Worm (Caenorhabditis elegans) whole organism, L1 larva: ENCODE measurements around the gene snpn-1.

Source experiments
- C04F5.9 ChIP-seq: sonication (generic microtip); optimal IDR thresholded peaks from 2 replicates; lab custom pipeline; 2016; ENCODE audit warnings: missing genetic modification characterization, missing compliant biosample characterization
- C34B4.2 ChIP-seq: sonication (generic microtip); optimal IDR thresholded peaks from 2 replicates; lab custom pipeline; 2017; ENCODE audit warnings: mild to moderate bottlenecking, missing genetic modification characterization, missing compliant biosample characterization
- aha-1 ChIP-seq: fragments of 150-350 bp; optimal IDR thresholded peaks from 2 replicates; lab custom pipeline; 2014; ENCODE audit warnings: missing biosample characterization, missing genetic modification characterization
- aly-2 ChIP-seq: fragments of 150-350 bp; optimal IDR thresholded peaks from 2 replicates; lab custom pipeline; 2014; ENCODE audit warnings: missing biosample characterization, missing genetic modification characterization
- ama-1 ChIP-seq: fragments of 150-350 bp; optimal IDR thresholded peaks from 2 replicates; lab custom pipeline; 2014
- blmp-1 ChIP-seq: fragments of 150-350 bp; optimal IDR thresholded peaks from 2 replicates; lab custom pipeline; 2014; ENCODE audit warnings: missing biosample characterization, missing genetic modification characterization
- ceh-8 ChIP-seq: fragments of 200-800 bp; sonication (Bioruptor generic); optimal IDR thresholded peaks from 2 replicates; lab custom pipeline; 2018; ENCODE audit warnings: mild to moderate bottlenecking, missing genetic modification characterization, moderate library complexity, missing compliant biosample characterization
- ceh-82 ChIP-seq, 3 experiments: fragments of 150-350 bp in 1 of 3; sonication (generic microtip) in 2 of 3; optimal IDR thresholded peaks; 2 replicates each; lab custom pipeline; 2014 to 2017; ENCODE audit warnings: missing biosample characterization in 3 of 3, missing genetic modification characterization in 3 of 3
- ceh-88 ChIP-seq: fragments of 200-800 bp; sonication (Bioruptor generic); IDR thresholded peaks from 2 replicates; pipeline ENCODE4 v1.3.6; 2022; ENCODE audit warnings: missing genetic modification characterization, missing compliant biosample characterization
- ceh-90 ChIP-seq: sonication (generic microtip); optimal IDR thresholded peaks from 2 replicates; lab custom pipeline; 2016; ENCODE audit warnings: missing genetic modification characterization, missing compliant biosample characterization
- ces-1 ChIP-seq: fragments of 150-350 bp; optimal IDR thresholded peaks from 2 replicates; lab custom pipeline; 2014; ENCODE audit warnings: missing biosample characterization, missing genetic modification reagents, missing genetic modification characterization
- efl-1 ChIP-seq, 4 experiments: fragments of 150-350 bp; optimal IDR thresholded peaks in 3 of 4; peaks in 1 of 4; 1 replicate in 1 of 4; 2 replicates in 3 of 4; lab custom pipeline; 2014; ENCODE audit warnings: missing biosample characterization in 2 of 4, missing genetic modification characterization in 2 of 4, missing genetic modification reagents in 2 of 4
- elt-2 ChIP-seq: sonication (generic microtip); optimal IDR thresholded peaks from 2 replicates; lab custom pipeline; 2016; ENCODE audit warnings: missing genetic modification characterization, mild to moderate bottlenecking, inconsistent platforms, missing compliant biosample characterization, missing genetic modification reagents
- ets-5 ChIP-seq: fragments of 200-800 bp; sonication (Bioruptor generic); IDR thresholded peaks from 2 replicates; pipeline ENCODE4 v1.3.6; 2022; ENCODE audit warnings: missing genetic modification characterization, missing compliant biosample characterization
- fkh-4 ChIP-seq: sonication (generic microtip); optimal IDR thresholded peaks from 2 replicates; lab custom pipeline; 2016; ENCODE audit warnings: missing compliant biosample characterization, missing genetic modification characterization, borderline replicate concordance
- fos-1 ChIP-seq: fragments of 150-350 bp; optimal IDR thresholded peaks from 2 replicates; lab custom pipeline; 2014; ENCODE audit warnings: missing biosample characterization, missing genetic modification characterization
- grh-1 ChIP-seq: fragments of 200-800 bp; sonication (Bioruptor generic); IDR thresholded peaks from 2 replicates; pipeline ENCODE4 v1.3.6; 2022; ENCODE audit warnings: missing genetic modification reagents, missing genetic modification characterization, missing compliant biosample characterization
- hlh-4 ChIP-seq: sonication (generic microtip); optimal IDR thresholded peaks from 2 replicates; lab custom pipeline; 2016; ENCODE audit warnings: mild to moderate bottlenecking, missing genetic modification characterization, missing compliant biosample characterization
- jun-1 ChIP-seq: fragments of 150-350 bp; optimal IDR thresholded peaks from 2 replicates; lab custom pipeline; 2014; ENCODE audit warnings: missing biosample characterization, missing genetic modification reagents, missing genetic modification characterization
- lin-13 ChIP-seq: fragments of 150-350 bp; optimal IDR thresholded peaks from 2 replicates; lab custom pipeline; 2014; ENCODE audit warnings: missing biosample characterization, missing genetic modification reagents, missing genetic modification characterization
- lin-14 ChIP-seq: fragments of 200-800 bp; sonication (Bioruptor generic); optimal IDR thresholded peaks from 2 replicates; lab custom pipeline; 2018; ENCODE audit warnings: mild to moderate bottlenecking, missing genetic modification characterization, moderate library complexity, missing compliant biosample characterization
- lin-35 ChIP-seq, 2 experiments: fragments of 150-350 bp; optimal IDR thresholded peaks; 2 replicates each; lab custom pipeline; 2014; ENCODE audit warnings: missing biosample characterization in 2 of 2, missing genetic modification characterization in 2 of 2, missing genetic modification reagents in 2 of 2
- lin-39 ChIP-seq: fragments of 150-350 bp; optimal IDR thresholded peaks from 2 replicates; lab custom pipeline; 2014; ENCODE audit warnings: missing biosample characterization, missing genetic modification reagents, missing genetic modification characterization
- lsy-2 ChIP-seq, 2 experiments: fragments of 150-350 bp; optimal IDR thresholded peaks; 2 replicates each; lab custom pipeline; 2014; ENCODE audit warnings: missing biosample characterization in 2 of 2, missing genetic modification characterization in 2 of 2
- mep-1 ChIP-seq: fragments of 150-350 bp; optimal IDR thresholded peaks from 2 replicates; lab custom pipeline; 2014; ENCODE audit warnings: missing biosample characterization, missing genetic modification characterization
- nhr-12 ChIP-seq: sonication (generic microtip); optimal IDR thresholded peaks from 2 replicates; lab custom pipeline; 2017; ENCODE audit warnings: missing biosample characterization, missing genetic modification characterization
- nhr-19 ChIP-seq: fragments of 200-800 bp; sonication (Bioruptor generic); conservative IDR thresholded peaks from 2 replicates; pipeline ENCODE4 v1.3.6; 2022; ENCODE audit warnings: missing genetic modification characterization, missing compliant biosample characterization
- nhr-237 ChIP-seq: fragments of 150-350 bp; optimal IDR thresholded peaks from 2 replicates; lab custom pipeline; 2014; ENCODE audit warnings: missing biosample characterization, missing genetic modification characterization
- nhr-28 ChIP-seq: fragments of 150-350 bp; optimal IDR thresholded peaks from 2 replicates; lab custom pipeline; 2014; ENCODE audit warnings: missing biosample characterization, missing genetic modification characterization
- nhr-47 ChIP-seq: sonication (generic microtip); optimal IDR thresholded peaks from 2 replicates; lab custom pipeline; 2016; ENCODE audit warnings: mild to moderate bottlenecking, missing genetic modification characterization, moderate library complexity, missing compliant biosample characterization
- nhr-71 ChIP-seq: sonication (generic microtip); optimal IDR thresholded peaks from 2 replicates; lab custom pipeline; 2016; ENCODE audit warnings: mild to moderate bottlenecking, missing genetic modification characterization, moderate library complexity, missing compliant biosample characterization
- nhr-85 ChIP-seq: sonication (generic microtip); peaks from one replicate; lab custom pipeline; 2016; ENCODE audit warnings: missing genetic modification characterization, inconsistent platforms, missing compliant biosample characterization
- nhr-90 ChIP-seq: sonication (generic microtip); optimal IDR thresholded peaks from 2 replicates; lab custom pipeline; 2016; ENCODE audit warnings: mild to moderate bottlenecking, missing genetic modification characterization, missing compliant biosample characterization; ENCODE audit not compliant: poor library complexity
- pag-3 ChIP-seq: sonication (generic microtip); optimal IDR thresholded peaks from 2 replicates; lab custom pipeline; 2017; ENCODE audit warnings: missing genetic modification characterization, mild to moderate bottlenecking, missing compliant biosample characterization, antibody characterized with exemption, borderline replicate concordance; ENCODE audit not compliant: insufficient read depth
- pax-3 ChIP-seq: fragments of 200-800 bp; sonication (Bioruptor generic); optimal IDR thresholded peaks from 2 replicates; lab custom pipeline; 2018; ENCODE audit warnings: mild to moderate bottlenecking, missing genetic modification characterization, moderate library complexity, missing compliant biosample characterization
- pqm-1 ChIP-seq: sonication (generic microtip); optimal IDR thresholded peaks from 3 replicates; lab custom pipeline; 2017; ENCODE audit warnings: missing biosample characterization, missing genetic modification characterization
- skn-1 ChIP-seq: fragments of 150-350 bp; optimal IDR thresholded peaks from 2 replicates; lab custom pipeline; 2014; ENCODE audit warnings: missing biosample characterization, missing genetic modification characterization
- snpc-4 ChIP-seq: fragments of 150-350 bp; optimal IDR thresholded peaks from 2 replicates; lab custom pipeline; 2014; ENCODE audit warnings: missing biosample characterization, missing genetic modification characterization
- snu-23 ChIP-seq: sonication (generic microtip); optimal IDR thresholded peaks from 2 replicates; lab custom pipeline; 2016; ENCODE audit warnings: missing genetic modification characterization, missing compliant biosample characterization
- sox-4 ChIP-seq: sonication (generic microtip); optimal IDR thresholded peaks from 2 replicates; lab custom pipeline; 2016; ENCODE audit warnings: missing genetic modification characterization, missing compliant biosample characterization
- sup-37 ChIP-seq: fragments of 200-800 bp; sonication (Bioruptor generic); optimal IDR thresholded peaks from 2 replicates; lab custom pipeline; 2018; ENCODE audit warnings: mild to moderate bottlenecking, missing genetic modification characterization, missing compliant biosample characterization
- tbx-2 ChIP-seq: sonication (generic microtip); optimal IDR thresholded peaks from 2 replicates; lab custom pipeline; 2016; ENCODE audit warnings: missing genetic modification characterization, missing compliant biosample characterization
- unc-130 ChIP-seq: fragments of 150-350 bp; optimal IDR thresholded peaks from 2 replicates; lab custom pipeline; 2017; ENCODE audit warnings: missing biosample characterization, missing genetic modification characterization, inconsistent platforms
- unc-30 ChIP-seq: sonication (generic microtip); optimal IDR thresholded peaks from 2 replicates; lab custom pipeline; 2017; ENCODE audit warnings: missing biosample characterization, missing genetic modification characterization
- unc-62 ChIP-seq: fragments of 150-350 bp; optimal IDR thresholded peaks from 2 replicates; lab custom pipeline; 2014; ENCODE audit warnings: missing biosample characterization, missing genetic modification reagents, missing genetic modification characterization
- unc-86 ChIP-seq: sonication (generic microtip); optimal IDR thresholded peaks from 2 replicates; lab custom pipeline; 2016; ENCODE audit warnings: missing genetic modification characterization, missing compliant biosample characterization
- unc-98 ChIP-seq: fragments of 200-800 bp; sonication (Bioruptor generic); IDR thresholded peaks from 2 replicates; pipeline ENCODE4 v1.3.6; 2022; ENCODE audit warnings: missing genetic modification characterization, missing compliant biosample characterization
- vab-15 ChIP-seq: sonication (generic microtip); optimal IDR thresholded peaks from 2 replicates; lab custom pipeline; 2017; ENCODE audit warnings: missing genotype, mild to moderate bottlenecking, missing genetic modification characterization, missing compliant biosample characterization
- xbp-1 ChIP-seq: sonication (generic microtip); optimal IDR thresholded peaks from 2 replicates; lab custom pipeline; 2016; ENCODE audit warnings: missing genetic modification characterization, missing compliant biosample characterization
- zag-1 ChIP-seq: fragments of 150-350 bp; optimal IDR thresholded peaks from 2 replicates; lab custom pipeline; 2014; ENCODE audit warnings: missing biosample characterization, missing genetic modification characterization
- ztf-11 ChIP-seq, 2 experiments: sonication (generic microtip); optimal IDR thresholded peaks; 2 replicates each; lab custom pipeline; 2016 to 2017; ENCODE audit warnings: missing genetic modification characterization in 2 of 2, missing biosample characterization in 1 of 2, missing compliant biosample characterization in 1 of 2

Gene snpn-1

DNA sequence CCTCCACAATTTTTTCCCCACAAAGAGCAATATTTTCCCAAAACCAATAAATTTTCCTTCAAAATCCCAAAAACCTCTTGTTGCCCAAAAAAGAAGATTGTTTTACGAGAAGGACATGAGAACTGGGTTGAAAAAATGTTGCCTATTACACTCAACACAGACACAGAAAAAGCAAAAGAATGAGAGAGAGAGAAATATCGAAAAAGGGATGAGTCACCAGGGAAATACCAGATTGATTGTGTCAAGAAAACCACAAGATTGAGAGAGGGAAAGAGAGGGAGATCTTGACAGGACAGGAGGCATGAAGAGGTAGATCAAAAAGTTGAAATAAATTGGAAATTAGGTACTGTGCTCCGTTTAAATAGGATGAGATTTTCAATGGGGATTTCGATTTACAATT lies 44.0 kb upstream of the snpn-1 start:
- TF ChIP-seq lin-35 (GFP tag; optimal IDR thresholded peaks at IDR 0.05; lab: Kevin White, UChicago) (peak; percentile 5 to 16), blmp-1 (peak; percentile 22), lin-14 (GFP tag; lab: Kevin White, UChicago) (peak; percentile 59), nhr-85 (peak; percentile 57), fos-1 (peak; percentile 59), xbp-1 (tag; lab: Kevin White, UChicago) (no peak), lsy-2 (tag; optimal IDR thresholded peaks at IDR 0.05; lab: Kevin White, UChicago) (no peak)

DNA sequence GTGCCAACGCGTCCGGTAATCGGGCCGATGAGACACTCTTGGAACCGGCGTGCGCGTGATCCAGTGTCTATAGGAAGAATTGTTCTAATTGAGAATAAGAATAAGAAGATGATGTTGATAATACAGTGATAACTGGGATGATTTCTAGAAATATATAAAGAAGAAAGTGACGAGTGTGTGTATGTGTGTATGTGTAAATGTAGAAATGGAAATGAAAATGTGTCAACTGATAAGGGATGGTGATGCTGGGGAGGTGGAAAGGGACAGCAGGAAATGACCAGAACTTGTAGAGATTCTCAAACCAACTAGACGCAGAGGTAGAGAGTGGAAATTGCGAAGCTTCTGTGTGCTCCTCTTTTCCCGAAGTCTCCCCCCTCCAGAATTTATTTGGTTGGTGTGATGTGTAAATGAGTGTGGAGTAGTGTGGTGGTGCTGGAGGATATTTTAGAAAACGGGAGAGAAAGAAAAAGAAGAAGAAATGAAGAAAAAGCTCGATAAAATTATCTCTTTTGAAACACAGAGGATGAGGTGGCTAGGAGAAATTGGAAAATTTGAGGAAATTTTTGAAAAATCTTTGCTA lies 43.0 kb upstream of the snpn-1 start:
- TF ChIP-seq pag-3 (tag; lab: Kevin White, UChicago), result peak; percentile 4
- TF ChIP-seq snu-23, result peak; percentile 31
- no peak for TF ChIP-seq unc-62
- TF ChIP-seq zag-1 (tag; lab: Kevin White, UChicago), result no peak
- no peak for TF ChIP-seq elt-2 (tag; lab: Kevin White, UChicago)
- peak; percentile 53 for TF ChIP-seq nhr-71 (tag; lab: Kevin White, UChicago)
- no peak for TF ChIP-seq pax-3 (tag; lab: Kevin White, UChicago)
- no peak for TF ChIP-seq aha-1 (tag; lab: Kevin White, UChicago)
- TF ChIP-seq tbx-2 (tag; lab: Kevin White, UChicago), result no peak
- TF ChIP-seq C04F5.9, result no peak
- TF ChIP-seq hlh-4, result no peak
- TF ChIP-seq snpc-4 (tag; lab: Kevin White, UChicago), result no peak
- TF ChIP-seq unc-86 (tag; lab: Kevin White, UChicago), result no peak
- TF ChIP-seq unc-30 (tag; lab: Kevin White, UChicago), result no peak
- no peak for TF ChIP-seq aly-2 (tag; lab: Kevin White, UChicago)
- TF ChIP-seq efl-1 (optimal IDR thresholded peaks at IDR 0.05; lab: Kevin White, UChicago), result no peak
- TF ChIP-seq efl-1 (GFP tag; optimal IDR thresholded peaks at IDR 0.05 in 1 of 2; lab: Kevin White, UChicago), result peak in 1 of 2 experiments; percentile 90
- TF ChIP-seq mep-1 (tag; lab: Kevin White, UChicago), result peak; percentile 11
- TF ChIP-seq ets-5 (GFP tag; lab: Robert Waterston, UW), result no peak
- no peak for TF ChIP-seq C34B4.2 (tag; lab: Kevin White, UChicago)
- TF ChIP-seq ztf-11 (tag; optimal IDR thresholded peaks at IDR 0.05; lab: Kevin White, UChicago), result peak in 1 of 2 experiments; percentile 16
- no peak for TF ChIP-seq nhr-19 (GFP tag; lab: Robert Waterston, UW)
- TF ChIP-seq sup-37 (GFP tag; lab: Kevin White, UChicago), result no peak
- TF ChIP-seq nhr-47 (tag; lab: Kevin White, UChicago), result peak; percentile 28
- TF ChIP-seq ceh-8 (GFP tag; lab: Kevin White, UChicago), result no peak
- no peak for TF ChIP-seq lin-39 (tag; lab: Kevin White, UChicago)
- TF ChIP-seq pqm-1 (tag; lab: Kevin White, UChicago), result no peak
- TF ChIP-seq ces-1 (GFP tag; lab: Kevin White, UChicago), result no peak
- TF ChIP-seq unc-98 (GFP tag; lab: Robert Waterston, UW), result no peak
- no peak for TF ChIP-seq nhr-237 (tag; lab: Kevin White, UChicago)
- TF ChIP-seq grh-1 (GFP tag; lab: Robert Waterston, UW), result no peak
- no peak for TF ChIP-seq jun-1 (tag; lab: Kevin White, UChicago)
- no peak for TF ChIP-seq ceh-88 (GFP tag; lab: Robert Waterston, UW)
- TF ChIP-seq lin-35 (GFP tag; optimal IDR thresholded peaks at IDR 0.05; lab: Kevin White, UChicago), result peak; percentile 11 to 34
- TF ChIP-seq ceh-90 (tag; lab: Kevin White, UChicago), result no peak
- no peak for TF ChIP-seq lin-13 (GFP tag; lab: Kevin White, UChicago)
- no peak for TF ChIP-seq skn-1 (tag; lab: Kevin White, UChicago)
- no peak for TF ChIP-seq fkh-4 (tag; lab: Kevin White, UChicago)
- no peak for TF ChIP-seq ceh-82 (tag; optimal IDR thresholded peaks at IDR 0.05; lab: Kevin White, UChicago)
- no peak for TF ChIP-seq unc-130 (tag; lab: Kevin White, UChicago)
- TF ChIP-seq nhr-90 (tag; lab: Kevin White, UChicago), result no peak
- no peak for TF ChIP-seq vab-15
- no peak for TF ChIP-seq nhr-28
- TF ChIP-seq ama-1 (lab: Kevin White, UChicago), result no peak
- TF ChIP-seq sox-4 (tag; lab: Kevin White, UChicago), result no peak
- TF ChIP-seq blmp-1, result peak; percentile 92
- TF ChIP-seq lin-14 (GFP tag; lab: Kevin White, UChicago), result peak; percentile 70
- no peak for TF ChIP-seq nhr-12 (tag; lab: Kevin White, UChicago)
